Worm (Caenorhabditis elegans): ENCODE results near the gene Y57A10A.5.

Y57A10A.5 gene

DNA sequence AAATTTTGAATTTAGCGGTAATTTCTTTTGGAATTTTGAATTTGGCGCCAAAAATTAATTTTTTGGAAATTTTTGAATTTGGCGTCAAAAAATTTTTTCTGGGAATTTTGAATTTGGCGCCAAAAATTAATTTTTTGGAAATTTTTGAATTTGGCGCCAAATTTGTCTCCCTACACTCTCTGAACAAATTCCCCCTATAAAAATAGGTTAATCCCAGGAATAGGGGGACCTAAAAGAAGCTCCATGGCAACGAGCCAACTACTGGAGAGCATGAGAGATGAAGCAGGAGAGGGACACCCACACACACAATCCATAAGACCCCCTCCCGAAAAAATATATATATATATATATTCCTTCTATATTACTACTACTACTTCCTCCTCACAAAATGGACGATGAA, 48.6 kb downstream of the Y57A10A.5 start, which contains the start of gene aqp-12:
Gene aqp-12 (plus strand): TSS at position 301 of the 400 bp plus-strand sequence.
- no peak for TF ChIP-seq snpc-4 (tag; optimal IDR thresholded peaks at IDR 0.05)

- no peak for TF ChIP-seq lsy-2 (tag; optimal IDR thresholded peaks at IDR 0.05)
- TF ChIP-seq snpc-4 (tag; optimal IDR thresholded peaks at IDR 0.05): no peak
- TF ChIP-seq nhr-237 (tag; optimal IDR thresholded peaks at IDR 0.05): no peak
Observed at ce11 chrII:12204617-12205016, 50.3 kb downstream of the Y57A10A.5 start.
